Worm (Caenorhabditis elegans) whole organism, young adult: ENCODE results near the gene Y53F4B.27.
"Not testable (repeated sequence)": the region's sequence is repeated elsewhere in the genome, so short reads cannot be mapped to it uniquely, and the experiment has no call there.

Source experiments
- F23B12.7 ChIP-seq: sonication (generic microtip); optimal IDR thresholded peaks from 2 replicates; lab custom pipeline; 2017; ENCODE audit warnings: missing genetic modification characterization, mild to moderate bottlenecking, missing compliant biosample characterization, antibody characterized with exemption, moderate library complexity; ENCODE audit not compliant: insufficient read depth
- F37B4.10 ChIP-seq: fragments of 200-800 bp; sonication (Bioruptor generic); IDR thresholded peaks from 2 replicates; pipeline ENCODE4 v1.3.6; 2022; ENCODE audit warnings: missing genetic modification characterization, missing compliant biosample characterization
- F52B5.7 ChIP-seq: sonication (generic microtip); optimal IDR thresholded peaks from 2 replicates; lab custom pipeline; 2016; ENCODE audit warnings: mild to moderate bottlenecking, missing genetic modification characterization, missing compliant biosample characterization
- K11D2.4 ChIP-seq: fragments of 200-800 bp; sonication (Bioruptor generic); IDR thresholded peaks from 2 replicates; pipeline ENCODE4 v1.3.6; 2022; ENCODE audit warnings: missing genetic modification reagents, missing genetic modification characterization, missing compliant biosample characterization
- Y79H2A.3 ChIP-seq: fragments of 200-800 bp; sonication (Bioruptor generic); conservative IDR thresholded peaks from 2 replicates; pipeline ENCODE4 v1.3.6; 2022; ENCODE audit warnings: missing genetic modification reagents, missing genetic modification characterization, missing compliant biosample characterization
- aptf-2 ChIP-seq: fragments of 200-800 bp; sonication (Bioruptor generic); conservative IDR thresholded peaks from 2 replicates; pipeline ENCODE4 v1.3.6; 2022; ENCODE audit warnings: missing genetic modification reagents, missing genetic modification characterization, missing compliant biosample characterization
- bed-1 ChIP-seq: fragments of 200-800 bp; sonication (Bioruptor generic); IDR thresholded peaks from 2 replicates; pipeline ENCODE4 v1.3.6; 2022; ENCODE audit warnings: missing genetic modification reagents, missing genetic modification characterization, missing compliant biosample characterization
- bed-2 ChIP-seq: fragments of 200-800 bp; sonication (Bioruptor generic); IDR thresholded peaks from 2 replicates; pipeline ENCODE4 v1.3.6; 2022; ENCODE audit warnings: missing genetic modification reagents, missing genetic modification characterization, missing compliant biosample characterization
- ceh-100 ChIP-seq: fragments of 200-800 bp; sonication (Bioruptor generic); IDR thresholded peaks from 2 replicates; pipeline ENCODE4 v1.3.6; 2022; ENCODE audit warnings: missing genetic modification reagents, missing genetic modification characterization, missing compliant biosample characterization
- dox-1 ChIP-seq: fragments of 200-800 bp; sonication (Bioruptor generic); IDR thresholded peaks from 2 replicates; pipeline ENCODE4 v1.3.6; 2022; ENCODE audit warnings: missing genetic modification reagents, missing genetic modification characterization, missing compliant biosample characterization
- egl-44 ChIP-seq: fragments of 200-800 bp; sonication (Bioruptor generic); IDR thresholded peaks from 2 replicates; pipeline ENCODE4 v1.3.6; 2022; ENCODE audit warnings: missing genetic modification reagents, missing genetic modification characterization, missing compliant biosample characterization
- hlh-12 ChIP-seq: sonication (generic microtip); optimal IDR thresholded peaks from 2 replicates; lab custom pipeline; 2016; ENCODE audit warnings: missing genetic modification characterization, missing compliant biosample characterization
- hmg-1.2 ChIP-seq: fragments of 200-800 bp; sonication (Bioruptor generic); IDR thresholded peaks from 2 replicates; pipeline ENCODE4 v1.3.6; 2022; ENCODE audit warnings: missing genetic modification reagents, missing genetic modification characterization, missing compliant biosample characterization
- lin-26 ChIP-seq: fragments of 200-800 bp; sonication (Bioruptor generic); IDR thresholded peaks from 2 replicates; pipeline ENCODE4 v1.3.6; 2022; ENCODE audit warnings: missing genetic modification reagents, missing genetic modification characterization, missing compliant biosample characterization
- lin-35 ChIP-seq, 3 experiments: fragments of 150-350 bp in 2 of 3; sonication (generic microtip) in 1 of 3; optimal IDR thresholded peaks; 2 replicates each; lab custom pipeline; 2014 to 2018; ENCODE audit warnings: missing biosample characterization in 3 of 3, missing genetic modification characterization in 3 of 3, missing genetic modification reagents in 3 of 3
- lin-54 ChIP-seq: fragments of 200-800 bp; sonication (Bioruptor generic); optimal IDR thresholded peaks from 2 replicates; lab custom pipeline; 2018; ENCODE audit warnings: mild to moderate bottlenecking, missing genetic modification characterization, missing compliant biosample characterization
- lir-1 ChIP-seq: fragments of 200-800 bp; sonication (Bioruptor generic); conservative IDR thresholded peaks from 2 replicates; pipeline ENCODE4 v1.3.6; 2022; ENCODE audit warnings: missing genetic modification reagents, missing genetic modification characterization, missing compliant biosample characterization
- lsl-1 ChIP-seq: fragments of 200-800 bp; sonication (Bioruptor generic); optimal IDR thresholded peaks from 2 replicates; lab custom pipeline; 2018; ENCODE audit warnings: mild to moderate bottlenecking, missing genetic modification characterization, moderate library complexity, missing compliant biosample characterization
- mel-28 ChIP-seq: sonication (generic microtip); optimal IDR thresholded peaks from 2 replicates; lab custom pipeline; 2016; ENCODE audit warnings: borderline replicate concordance, mild to moderate bottlenecking, missing genetic modification characterization, missing compliant biosample characterization
- mxl-1 ChIP-seq: sonication (generic microtip); optimal IDR thresholded peaks from 2 replicates; lab custom pipeline; 2016; ENCODE audit warnings: missing genetic modification characterization, missing compliant biosample characterization
- nhr-120 ChIP-seq: fragments of 200-800 bp; sonication (Bioruptor generic); IDR thresholded peaks from 2 replicates; pipeline ENCODE4 v1.3.6; 2022; ENCODE audit warnings: missing genetic modification characterization, missing compliant biosample characterization
- nhr-179 ChIP-seq: sonication (generic microtip); optimal IDR thresholded peaks from 2 replicates; lab custom pipeline; 2016; ENCODE audit warnings: mild to moderate bottlenecking, missing genetic modification characterization, missing compliant biosample characterization
- nhr-27 ChIP-seq: fragments of 200-800 bp; sonication (Bioruptor generic); optimal IDR thresholded peaks from 2 replicates; lab custom pipeline; 2018; ENCODE audit warnings: mild to moderate bottlenecking, missing genetic modification characterization, moderate library complexity, missing compliant biosample characterization
- nhr-80 ChIP-seq: sonication (generic microtip); optimal IDR thresholded peaks from 2 replicates; lab custom pipeline; 2016; ENCODE audit warnings: missing genetic modification characterization, missing compliant biosample characterization
- nhr-90 ChIP-seq: sonication (generic microtip); optimal IDR thresholded peaks from 2 replicates; lab custom pipeline; 2016; ENCODE audit warnings: missing genotype, mild to moderate bottlenecking, missing genetic modification characterization, missing compliant biosample characterization
- snpc-1.1 ChIP-seq: sonication (generic microtip); optimal IDR thresholded peaks from 2 replicates; lab custom pipeline; 2017; ENCODE audit warnings: missing genetic modification characterization, mild to moderate bottlenecking, missing compliant biosample characterization, antibody characterized with exemption, moderate library complexity, missing genotype, missing genetic modification reagents; ENCODE audit not compliant: insufficient read depth
- snpc-4 ChIP-seq, 5 experiments: fragments of 150-350 bp in 1 of 5; sonication (generic microtip) in 4 of 5; optimal IDR thresholded peaks; 2 replicates each; lab custom pipeline; 2014 to 2018; ENCODE audit warnings: missing genetic modification characterization in 5 of 5, missing biosample characterization in 3 of 5, antibody characterized with exemption in 2 of 5, mild to moderate bottlenecking in 2 of 5, missing compliant biosample characterization in 2 of 5, missing genotype in 2 of 5, moderate library complexity in 2 of 5, missing genetic modification reagents in 1 of 5
- somi-1 ChIP-seq: fragments of 200-800 bp; sonication (Bioruptor generic); optimal IDR thresholded peaks from 2 replicates; lab custom pipeline; 2018; ENCODE audit warnings: mild to moderate bottlenecking, missing genetic modification characterization, missing compliant biosample characterization
- tbp1 ChIP-seq: fragments of 200-800 bp; sonication (Bioruptor generic); optimal IDR thresholded peaks from 2 replicates; lab custom pipeline; 2018; ENCODE audit warnings: mild to moderate bottlenecking, missing genetic modification characterization, missing compliant biosample characterization
- ztf-26 ChIP-seq: sonication (generic microtip); optimal IDR thresholded peaks from 2 replicates; lab custom pipeline; 2017; ENCODE audit warnings: missing genetic modification characterization, missing compliant biosample characterization
- ztf-28 ChIP-seq: fragments of 200-800 bp; sonication (Bioruptor generic); IDR thresholded peaks from 2 replicates; pipeline ENCODE4 v1.3.6; 2022; ENCODE audit warnings: missing genetic modification reagents, missing genetic modification characterization, missing compliant biosample characterization
- ztf-6 ChIP-seq: fragments of 200-800 bp; sonication (Bioruptor generic); IDR thresholded peaks from 2 replicates; pipeline ENCODE4 v1.3.6; 2022; ENCODE audit warnings: missing genetic modification reagents, missing genetic modification characterization, missing compliant biosample characterization

The Y53F4B.27 gene

DNA sequence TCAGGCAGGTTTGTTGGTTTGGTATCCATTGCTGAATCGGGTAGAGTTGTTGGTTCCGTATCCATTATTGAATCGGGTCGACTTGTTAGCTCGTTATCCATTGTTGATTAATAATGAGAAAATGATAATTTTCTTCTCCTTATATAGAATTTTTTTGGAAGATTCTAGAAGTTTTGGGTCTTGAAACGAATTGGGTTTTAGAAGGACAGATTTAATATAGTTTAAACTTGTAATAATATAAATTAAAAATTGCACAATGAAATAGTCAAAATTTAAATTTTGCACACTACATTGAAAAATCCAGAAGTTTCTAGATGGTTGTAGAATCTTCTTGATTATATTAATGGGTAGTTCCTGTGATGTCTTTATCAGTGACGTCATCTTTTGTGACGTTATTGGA, 4.8 kb upstream of the Y53F4B.27 start, which contains the start of gene Y53F4B.26:
Y53F4B.26 (minus strand) TSS at position 101 of the 400 bp plus-strand sequence.
- TF ChIP-seq bed-2 (GFP tag; lab: Robert Waterston, UW); lin-35 (GFP tag; optimal IDR thresholded peaks at IDR 0.05; lab: Kevin White, UChicago); ztf-28: not testable (repeated sequence)

- TF ChIP-seq lin-26 (no peak), lir-1 (GFP tag; lab: Robert Waterston, UW) (no peak), aptf-2 (GFP tag; lab: Robert Waterston, UW) (no peak), Y79H2A.3 (no peak), egl-44 (GFP tag; lab: Robert Waterston, UW) (no peak), F37B4.10 (no peak), lsl-1 (GFP tag; lab: Kevin White, UChicago) (no peak), ztf-6 (GFP tag; lab: Robert Waterston, UW) (no peak), lin-35 (GFP tag; optimal IDR thresholded peaks at IDR 0.05; lab: Kevin White, UChicago) (no peak), F23B12.7 (tag; lab: Kevin White, UChicago) (no peak), ceh-100 (GFP tag; lab: Robert Waterston, UW) (no peak), hmg-1.2 (GFP tag; lab: Robert Waterston, UW) (no peak), hlh-12 (tag; lab: Kevin White, UChicago) (no peak), snpc-1.1 (no peak), dox-1 (GFP tag; lab: Robert Waterston, UW) (no peak), tbp1 (GFP tag; lab: Kevin White, UChicago) (no peak), snpc-4 (GFP tag; optimal IDR thresholded peaks at IDR 0.05; lab: Kevin White, UChicago) (no peak), snpc-4 (tag; optimal IDR thresholded peaks at IDR 0.05; lab: Kevin White, UChicago) (no peak)
These were observed 2.0 kb upstream of the Y53F4B.27 start for ce11 chrII:15143729-15144128.

- no peak for TF ChIP-seq nhr-80 (tag; lab: Kevin White, UChicago)
- TF ChIP-seq somi-1 (GFP tag; lab: Kevin White, UChicago): no peak
- no peak for TF ChIP-seq nhr-120
- TF ChIP-seq nhr-90 (tag; lab: Kevin White, UChicago): no peak
- TF ChIP-seq mel-28 (tag; lab: Kevin White, UChicago): no peak
- TF ChIP-seq lin-54 (GFP tag; lab: Kevin White, UChicago): no peak
- no peak for TF ChIP-seq nhr-179 (tag; lab: Kevin White, UChicago)
- no peak for TF ChIP-seq ztf-26 (tag; lab: Kevin White, UChicago)
- TF ChIP-seq snpc-4 (GFP tag; optimal IDR thresholded peaks at IDR 0.05; lab: Kevin White, UChicago): no peak
- TF ChIP-seq snpc-4 (tag; optimal IDR thresholded peaks at IDR 0.05; lab: Kevin White, UChicago): no peak
- TF ChIP-seq mxl-1 (tag; lab: Kevin White, UChicago): no peak
- no peak for TF ChIP-seq K11D2.4 (GFP tag; lab: Robert Waterston, UW)
- no peak for TF ChIP-seq F52B5.7 (tag; lab: Kevin White, UChicago)
- TF ChIP-seq tbp1 (GFP tag; lab: Kevin White, UChicago): no peak
- TF ChIP-seq dox-1 (GFP tag; lab: Robert Waterston, UW): no peak
- TF ChIP-seq lsl-1 (GFP tag; lab: Kevin White, UChicago): no peak
These were observed 2.7 kb downstream of the Y53F4B.27 start for ce11 chrII:15148442-15148841.

ce11 chrII:15157880-15158279, 12.2 kb downstream of the Y53F4B.27 start, which contains the start of gene ptr-20:
Gene ptr-20, plus strand, starts transcription at chrII:15158180.
- TF ChIP-seq bed-1 (GFP tag; lab: Robert Waterston, UW) (no peak), nhr-27 (no peak)
